Fruit fly (Drosophila melanogaster) whole organism, embryonic: ENCODE measurements around the gene CG6051.

Experiments
- Ada2b ChIP-seq: fragments of 200-800 bp; sonication (Bioruptor generic); IDR thresholded peaks from 2 replicates; pipeline ENCODE4 v1.3.6; 2022; ENCODE audit warnings: missing biosample characterization, missing genetic modification characterization
- Bdp1 ChIP-seq: fragments of 200-800 bp; sonication (Bioruptor generic); optimal IDR thresholded peaks from 3 replicates; lab custom pipeline; 2016; ENCODE audit warnings: missing biosample characterization, missing genetic modification characterization
- CG10267 ChIP-seq: fragments of 200-800 bp; sonication (Bioruptor generic); optimal IDR thresholded peaks from 2 replicates; lab custom pipeline; 2018; ENCODE audit warnings: missing biosample characterization, mild to moderate bottlenecking, missing genetic modification characterization, moderate library complexity
- CG13296 ChIP-seq: fragments of 200-800 bp; sonication (Bioruptor generic); optimal IDR thresholded peaks from 3 replicates; lab custom pipeline; 2018; ENCODE audit warnings: missing biosample characterization, mild to moderate bottlenecking, missing genetic modification characterization
- CG15011 ChIP-seq: fragments of 200-800 bp; sonication (Bioruptor generic); optimal IDR thresholded peaks from 3 replicates; lab custom pipeline; 2018; ENCODE audit warnings: missing biosample characterization, mild to moderate bottlenecking, missing genetic modification characterization
- CG15514 ChIP-seq: fragments of 200-800 bp; sonication (Bioruptor generic); optimal IDR thresholded peaks from 3 replicates; lab custom pipeline; 2017; ENCODE audit warnings: missing biosample characterization, missing genetic modification characterization, mild to moderate bottlenecking, moderate library complexity, missing genetic modification reagents
- CG17359 ChIP-seq: fragments of 200-800 bp; sonication (Bioruptor generic); optimal IDR thresholded peaks from 3 replicates; lab custom pipeline; 2018; ENCODE audit warnings: missing biosample characterization, mild to moderate bottlenecking, missing genetic modification characterization, moderate library complexity
- CG17361 ChIP-seq: fragments of 200-800 bp; sonication (Bioruptor generic); IDR thresholded peaks from 3 replicates; pipeline ENCODE4 v1.3.6; 2022; ENCODE audit warnings: missing biosample characterization, missing genetic modification characterization
- CG18619 ChIP-seq: fragments of 200-800 bp; sonication (Bioruptor generic); optimal IDR thresholded peaks from 3 replicates; lab custom pipeline; 2017; ENCODE audit warnings: missing biosample characterization, mild to moderate bottlenecking, missing genetic modification characterization
- CG2120 ChIP-seq: fragments of 200-800 bp; sonication (Bioruptor generic); optimal IDR thresholded peaks from 3 replicates; lab custom pipeline; 2016; ENCODE audit warnings: missing biosample characterization, missing genetic modification characterization
- CG6254 ChIP-seq: fragments of 200-800 bp; sonication (Bioruptor generic); optimal IDR thresholded peaks from 3 replicates; lab custom pipeline; 2017; ENCODE audit warnings: mild to moderate bottlenecking, missing biosample characterization, missing genetic modification reagents, missing genetic modification characterization
- CG7839 ChIP-seq: fragments of 200-800 bp; sonication (Bioruptor generic); optimal IDR thresholded peaks from 3 replicates; lab custom pipeline; 2018; ENCODE audit warnings: missing biosample characterization, mild to moderate bottlenecking, missing genetic modification characterization, moderate library complexity
- CG8478 ChIP-seq: fragments of >200 bp; optimal IDR thresholded peaks from 2 replicates; lab custom pipeline; 2018
- CG8765 ChIP-seq: fragments of 200-800 bp; sonication (Bioruptor generic); IDR thresholded peaks from 2 replicates; pipeline ENCODE4 v1.3.6; 2022; ENCODE audit warnings: missing biosample characterization, missing genetic modification characterization
- Dbx ChIP-seq: fragments of 200-800 bp; sonication (Bioruptor generic); IDR thresholded peaks from 3 replicates; pipeline ENCODE4 v1.3.6; 2022; ENCODE audit warnings: missing biosample characterization, missing genetic modification characterization
- Dll ChIP-seq: fragments of 200-800 bp; sonication (Bioruptor generic); IDR thresholded peaks from 4 replicates; pipeline ENCODE4 v1.3.6; 2022; ENCODE audit warnings: missing biosample characterization, missing genetic modification characterization; ENCODE audit not compliant: partially characterized antibody
- Drgx ChIP-seq: fragments of 200-800 bp; sonication (Bioruptor generic); IDR thresholded peaks from 2 replicates; pipeline ENCODE4 v1.3.6; 2022; ENCODE audit warnings: missing biosample characterization, missing genetic modification characterization
- Fer1 ChIP-seq: fragments of 200-800 bp; sonication (Bioruptor generic); optimal IDR thresholded peaks from 2 replicates; lab custom pipeline; 2017; ENCODE audit warnings: missing biosample characterization, mild to moderate bottlenecking, missing genetic modification characterization
- H2.0 ChIP-seq: fragments of 200-800 bp; sonication (Bioruptor generic); IDR thresholded peaks from 2 replicates; pipeline ENCODE4 v1.3.6; 2022; ENCODE audit warnings: missing biosample characterization, missing genetic modification characterization
- HHEX ChIP-seq: fragments of 200-800 bp; sonication (Bioruptor generic); optimal IDR thresholded peaks from 3 replicates; lab custom pipeline; 2017; ENCODE audit warnings: missing biosample characterization, mild to moderate bottlenecking, missing genetic modification characterization, missing genetic modification reagents
- Hmr ChIP-seq: fragments of 200-800 bp; sonication (Bioruptor generic); optimal IDR thresholded peaks from 3 replicates; lab custom pipeline; 2017; ENCODE audit warnings: mild to moderate bottlenecking, missing biosample characterization, missing genetic modification reagents, missing genetic modification characterization
- Hr78 ChIP-seq, 2 experiments: fragments of 200-800 bp in 1 of 2; fragments of >200 bp in 1 of 2; sonication (Bioruptor generic) in 1 of 2; optimal IDR thresholded peaks; 2 replicates each; lab custom pipeline; 2017 to 2019; ENCODE audit warnings: missing biosample characterization in 2 of 2, missing genetic modification characterization in 2 of 2, mild to moderate bottlenecking in 1 of 2, moderate library complexity in 1 of 2
- Mrtf ChIP-seq: fragments of 200-800 bp; sonication (Bioruptor generic); IDR thresholded peaks from 3 replicates; pipeline ENCODE4 v1.3.6; 2022; ENCODE audit warnings: missing biosample characterization, missing genetic modification characterization
- NfI ChIP-seq: fragments of 200-800 bp; sonication (Bioruptor generic); optimal IDR thresholded peaks from 3 replicates; lab custom pipeline; 2018; ENCODE audit warnings: missing biosample characterization, mild to moderate bottlenecking, missing genetic modification characterization, moderate library complexity
- Pdp1 ChIP-seq, 2 experiments: fragments of 200-800 bp; sonication (Bioruptor generic); optimal IDR thresholded peaks; 3 replicates each; lab custom pipeline; 2016; ENCODE audit warnings: missing biosample characterization in 2 of 2, missing genetic modification characterization in 2 of 2, mild to moderate bottlenecking in 1 of 2, moderate library complexity in 1 of 2
- Poxn ChIP-seq: fragments of 200-800 bp; sonication (Bioruptor generic); IDR thresholded peaks from 2 replicates; pipeline ENCODE4 v1.3.6; 2022; ENCODE audit warnings: missing biosample characterization, missing genetic modification characterization
- Rx ChIP-seq: fragments of 200-800 bp; sonication (Bioruptor generic); IDR thresholded peaks from 2 replicates; pipeline ENCODE4 v1.3.6; 2022; ENCODE audit warnings: missing biosample characterization, missing genetic modification characterization
- Stat92E ChIP-seq, 3 experiments: fragments of >200 bp in 2 of 3; fragments of 200-800 bp in 1 of 3; sonication (Bioruptor generic) in 1 of 3; optimal IDR thresholded peaks; 2 replicates each; lab custom pipeline; 2017 to 2019; ENCODE audit warnings: missing biosample characterization in 3 of 3, missing genetic modification characterization in 3 of 3, mild to moderate bottlenecking in 1 of 3, moderate library complexity in 1 of 3
- Taf1 ChIP-seq: fragments of 200-800 bp; sonication (Bioruptor generic); IDR thresholded peaks from 2 replicates; pipeline ENCODE4 v1.3.6; 2022; ENCODE audit warnings: missing biosample characterization, missing genetic modification characterization
- ato ChIP-seq: fragments of 200-800 bp; sonication (Bioruptor generic); IDR thresholded peaks from 2 replicates; pipeline ENCODE4 v1.3.6; 2022; ENCODE audit warnings: missing biosample characterization, missing genetic modification characterization; ENCODE audit not compliant: partially characterized antibody
- bcd ChIP-seq: fragments of 200-800 bp; sonication (Bioruptor generic); optimal IDR thresholded peaks from 2 replicates; lab custom pipeline; 2017; ENCODE audit warnings: missing biosample characterization, mild to moderate bottlenecking, missing genetic modification characterization
- chif ChIP-seq, 2 experiments: fragments of 200-800 bp; sonication (Bioruptor generic); optimal IDR thresholded peaks; 3 replicates each; lab custom pipeline; 2016; ENCODE audit warnings: missing biosample characterization in 2 of 2, missing genetic modification characterization in 2 of 2
- crp ChIP-seq, 2 experiments: fragments of 200-800 bp; sonication (Bioruptor generic); optimal IDR thresholded peaks; 2 replicates in 1 of 2; 3 replicates in 1 of 2; lab custom pipeline; 2017; ENCODE audit warnings: missing biosample characterization in 2 of 2, missing genetic modification characterization in 2 of 2, mild to moderate bottlenecking in 1 of 2, moderate library complexity in 1 of 2
- dan ChIP-seq: fragments of 200-800 bp; sonication (Bioruptor generic); IDR thresholded peaks from 2 replicates; pipeline ENCODE4 v1.3.6; 2022; ENCODE audit warnings: missing biosample characterization, missing genetic modification characterization
- dm ChIP-seq: fragments of 200-800 bp; sonication (Bioruptor generic); optimal IDR thresholded peaks from 3 replicates; lab custom pipeline; 2016; ENCODE audit warnings: missing biosample characterization, missing genetic modification characterization
- fd96Cb ChIP-seq: fragments of 200-800 bp; sonication (Bioruptor generic); optimal IDR thresholded peaks from 2 replicates; lab custom pipeline; 2018; ENCODE audit warnings: missing biosample characterization, mild to moderate bottlenecking, missing genetic modification characterization, moderate library complexity
- hth ChIP-seq: fragments of >200 bp; optimal IDR thresholded peaks from 2 replicates; lab custom pipeline; 2017; ENCODE audit warnings: inconsistent platforms
- jigr1 ChIP-seq: fragments of 200-800 bp; sonication (Bioruptor generic); IDR thresholded peaks from 3 replicates; pipeline ENCODE4 v1.3.6; 2022; ENCODE audit warnings: missing biosample characterization, missing genetic modification characterization
- klu ChIP-seq: fragments of 200-800 bp; sonication (Bioruptor generic); IDR thresholded peaks from 2 replicates; pipeline ENCODE4 v1.3.6; 2022; ENCODE audit warnings: missing biosample characterization, missing genetic modification characterization
- phol ChIP-seq: fragments of 200-800 bp; sonication (Bioruptor generic); optimal IDR thresholded peaks from 3 replicates; lab custom pipeline; 2018; ENCODE audit warnings: missing biosample characterization, mild to moderate bottlenecking, missing genetic modification characterization, moderate library complexity
- salm ChIP-seq: fragments of 200-800 bp; sonication (Bioruptor generic); optimal IDR thresholded peaks from 2 replicates; lab custom pipeline; 2018; ENCODE audit warnings: missing biosample characterization, mild to moderate bottlenecking, missing genetic modification characterization
- sob ChIP-seq: fragments of 200-800 bp; sonication (Bioruptor generic); IDR thresholded peaks from 2 replicates; pipeline ENCODE4 v1.3.6; 2022; ENCODE audit warnings: missing biosample characterization, missing genetic modification characterization
- tap ChIP-seq: fragments of 200-800 bp; optimal IDR thresholded peaks from 3 replicates; lab custom pipeline; 2019; ENCODE audit warnings: missing biosample characterization, mild to moderate bottlenecking, missing genetic modification characterization, moderate library complexity
- tna ChIP-seq: fragments of 200-800 bp; sonication (Bioruptor generic); IDR thresholded peaks from 2 replicates; pipeline ENCODE4 v1.3.6; 2022; ENCODE audit warnings: missing biosample characterization, missing genetic modification characterization; ENCODE audit not compliant: partially characterized antibody
- vnd ChIP-seq: fragments of 200-800 bp; sonication (Bioruptor generic); IDR thresholded peaks from 3 replicates; pipeline ENCODE4 v1.3.6; 2022; ENCODE audit warnings: missing biosample characterization, missing genetic modification characterization; ENCODE audit not compliant: partially characterized antibody
- vvl ChIP-seq: fragments of 200-800 bp; sonication (Bioruptor generic); IDR thresholded peaks from 2 replicates; pipeline ENCODE4 v1.3.6; 2022; ENCODE audit warnings: missing biosample characterization, missing genetic modification characterization
- zf30C ChIP-seq: fragments of 200-800 bp; sonication (Bioruptor generic); optimal IDR thresholded peaks from 3 replicates; lab custom pipeline; 2018; ENCODE audit warnings: missing biosample characterization, mild to moderate bottlenecking, missing genetic modification characterization
- zfh2 ChIP-seq: fragments of 200-800 bp; sonication (Bioruptor generic); optimal IDR thresholded peaks from 2 replicates; lab custom pipeline; 2016; ENCODE audit warnings: missing biosample characterization, missing genetic modification characterization

CG6051 gene

DNA sequence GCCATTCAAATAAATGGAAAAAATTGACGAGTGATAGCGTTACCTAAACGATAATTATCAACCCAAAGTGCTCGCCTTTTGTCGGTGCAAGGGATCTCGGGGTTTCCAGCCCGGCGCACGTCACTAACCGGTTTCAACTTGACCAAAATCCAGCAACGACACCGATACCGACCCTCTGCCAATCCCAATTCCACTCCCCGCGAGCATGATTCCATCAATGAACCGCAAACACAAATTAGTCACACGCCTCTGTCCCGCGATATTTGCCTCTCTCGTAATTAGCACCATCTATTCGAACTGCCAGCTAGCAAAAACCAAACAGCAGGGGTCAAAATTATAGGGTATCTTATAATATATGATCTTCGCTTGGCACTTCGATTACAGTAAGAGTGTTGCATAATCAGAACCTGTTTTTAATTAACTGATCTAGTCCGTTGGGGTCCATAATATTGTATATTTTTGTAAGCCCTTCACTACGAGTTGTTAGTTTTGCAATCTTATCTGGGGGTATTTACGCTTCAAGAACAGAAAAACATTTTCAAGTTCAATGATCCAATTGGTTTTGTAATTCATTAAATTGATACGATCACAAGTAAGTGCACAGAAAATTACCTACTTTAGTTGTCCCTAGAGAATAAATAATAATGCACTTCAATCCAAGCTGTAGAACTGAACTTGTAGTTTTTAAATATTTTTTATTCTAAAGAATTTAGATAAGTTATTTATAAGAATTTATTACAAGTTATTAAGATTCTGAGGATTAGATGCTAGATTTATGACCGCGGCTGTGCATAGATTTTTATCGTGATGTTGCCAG is 2.4 kb upstream of the CG6051 start (continued):
- peak; percentile 38 for TF ChIP-seq CG6254 (GFP tag; lab: Kevin White, UChicago)
- TF ChIP-seq Poxn (GFP tag; lab: Robert Waterston, UW), result no peak
- TF ChIP-seq klu (GFP tag; lab: Robert Waterston, UW), result 0 out of 2 replicates have a peak, but pooled peaks have one; percentile 9
- TF ChIP-seq HHEX (GFP tag; lab: Kevin White, UChicago), result peak; percentile 23
- no peak for TF ChIP-seq CG8765 (GFP tag; lab: Robert Waterston, UW)
- TF ChIP-seq NfI, result peak; percentile 46
- peak; percentile 26 for TF ChIP-seq CG15011 (GFP tag; lab: Kevin White, UChicago)
- TF ChIP-seq fd96Cb, result no peak
- no peak; the same call in 1 of the 2 replicates for TF ChIP-seq sob
- TF ChIP-seq hth, result no peak
- TF ChIP-seq Dll, result no peak
- peak; percentile 33 to 78 for TF ChIP-seq Pdp1 (GFP tag; optimal IDR thresholded peaks at IDR 0.05; lab: Kevin White, UChicago)
- TF ChIP-seq CG8478, result no peak
- peak; percentile 26 for TF ChIP-seq tap (tag; lab: Kevin White, UChicago)
- TF ChIP-seq jigr1 (GFP tag; lab: Robert Waterston, UW), result no peak
- no peak for TF ChIP-seq tna
- TF ChIP-seq Drgx (GFP tag; lab: Robert Waterston, UW), result no peak
- TF ChIP-seq phol (tag; lab: Kevin White, UChicago), result peak; percentile 44
- TF ChIP-seq Mrtf, result 0 out of 3 replicates have a peak, but pooled peaks have one; percentile 7
- TF ChIP-seq Bdp1, result no peak
- TF ChIP-seq Fer1, result peak; percentile 46
- TF ChIP-seq Taf1, result no peak
- peak; percentile 36 for TF ChIP-seq CG15514
- no peak for TF ChIP-seq Stat92E (GFP tag; optimal IDR thresholded peaks at IDR 0.05; lab: Kevin White, UChicago)
- TF ChIP-seq ato (GFP tag; lab: Robert Waterston, UW), result no peak
- peak; percentile 81 for TF ChIP-seq CG17361
- TF ChIP-seq H2.0 (GFP tag; lab: Robert Waterston, UW), result 0 out of 2 replicates have a peak, but pooled peaks have one; percentile 5
- TF ChIP-seq dan, result no peak
- peak; percentile 69 for TF ChIP-seq CG2120 (GFP tag; lab: Kevin White, UChicago)

dm6 chr3R:27152129-27152968 is 1.5 kb upstream of the CG6051 start:
- TF ChIP-seq dm, result no peak
- TF ChIP-seq chif (GFP tag; optimal IDR thresholded peaks at IDR 0.05; lab: Kevin White, UChicago), result no peak
- no peak for TF ChIP-seq vnd
- peak; percentile 76 for TF ChIP-seq zfh2 (GFP tag; lab: Kevin White, UChicago)
- TF ChIP-seq Hmr, result peak; percentile 58
- peak; percentile 37 for TF ChIP-seq salm (tag; lab: Kevin White, UChicago)
- TF ChIP-seq crp (GFP tag; optimal IDR thresholded peaks at IDR 0.05; lab: Kevin White, UChicago), result peak in 1 of 2 experiments; percentile 63
- peak; percentile 50; the same call in 1 of the 3 replicates for TF ChIP-seq Dbx (GFP tag; lab: Robert Waterston, UW)
- peak; percentile 55 for TF ChIP-seq CG18619 (GFP tag; lab: Kevin White, UChicago)
- peak; percentile 56 for TF ChIP-seq zf30C (GFP tag; lab: Kevin White, UChicago)
- peak; percentile 19 for TF ChIP-seq CG10267 (tag; lab: Kevin White, UChicago)
- peak; percentile 59 for TF ChIP-seq CG17359 (tag; lab: Kevin White, UChicago)
- peak; percentile 57 for TF ChIP-seq CG7839 (tag; lab: Kevin White, UChicago)
- no peak for TF ChIP-seq Rx (GFP tag; lab: Robert Waterston, UW)
- TF ChIP-seq vvl (GFP tag; lab: Robert Waterston, UW), result peak; percentile 36; the same call in 1 of the 2 replicates
- peak; percentile 16; the same call in 1 of the 2 replicates for TF ChIP-seq Ada2b (GFP tag; lab: Robert Waterston, UW)
- peak in 1 of 2 experiments; percentile 8 for TF ChIP-seq Hr78 (GFP tag; optimal IDR thresholded peaks at IDR 0.05; lab: Kevin White, UChicago)
- TF ChIP-seq bcd (GFP tag; lab: Kevin White, UChicago), result peak; percentile 53
- peak; percentile 14 for TF ChIP-seq CG13296 (GFP tag; lab: Kevin White, UChicago)
